Fruit fly (Drosophila melanogaster): ENCODE results near the gene stg1.

DNA sequence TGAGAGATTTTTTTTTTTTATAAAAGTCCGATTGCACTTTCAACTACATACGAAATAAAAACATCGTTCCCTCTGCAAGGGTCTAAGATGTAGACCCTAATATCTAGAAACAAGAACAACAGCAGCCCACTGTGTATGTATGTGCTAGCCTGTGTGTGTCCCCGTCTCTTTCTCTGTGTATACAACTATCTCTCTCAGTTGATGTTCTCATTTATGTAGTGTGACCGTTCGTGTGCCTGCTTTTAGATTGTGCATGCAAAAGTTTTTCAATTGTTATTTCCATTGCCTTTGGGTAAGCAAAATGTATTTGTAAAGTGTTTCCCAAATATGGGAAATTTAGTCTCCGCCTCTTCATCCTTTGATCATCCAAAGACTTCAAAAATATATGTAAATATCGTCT, 13.3 kb upstream of the stg1 start:
- TF ChIP-seq EcR (GFP tag; optimal IDR thresholded peaks at IDR 0.05) (no peak), Dll (optimal IDR thresholded peaks at IDR 0.05) (no peak)

Measured in whole organism.